Worm (Caenorhabditis elegans): ENCODE data around the gene srw-71.

DNA sequence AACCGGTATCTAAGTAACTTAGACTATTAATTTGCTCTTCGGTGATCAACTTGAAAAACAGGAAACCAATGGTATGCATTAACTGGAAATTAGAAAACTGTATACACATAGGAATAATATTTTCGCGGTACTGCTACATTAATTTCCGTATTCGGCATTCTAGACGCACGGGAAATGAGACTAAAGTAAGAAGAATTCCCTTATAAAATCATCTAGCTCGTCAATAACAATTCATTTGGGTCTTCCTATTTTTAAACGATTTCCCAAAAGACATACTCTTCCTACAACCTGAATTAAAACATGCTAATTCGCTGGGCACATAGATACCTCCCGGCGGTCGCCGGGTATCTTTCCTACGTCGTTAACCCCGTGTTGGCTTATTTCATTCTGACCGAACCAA lies 28.6 kb downstream of the srw-71 start, which contains the start of gene srj-13:
- no peak for TF ChIP-seq tab-1 (GFP tag; IDR thresholded peaks at IDR 0.05)
- TF ChIP-seq flt-1 (GFP tag; IDR thresholded peaks at IDR 0.05) = no peak
- TF ChIP-seq ztf-29 (GFP tag; IDR thresholded peaks at IDR 0.05) = no peak

Measured in whole organism, midembryonic.